Worm (Caenorhabditis elegans) whole organism, L1 larva: ENCODE data around the gene ints-6.

Experiments used
- dpl-1 ChIP-seq, 3 experiments: fragments of 150-350 bp in 2 of 3; sonication (generic microtip) in 1 of 3; optimal IDR thresholded peaks; 2 replicates each; lab custom pipeline; 2014 to 2017; ENCODE audit warnings: missing biosample characterization in 3 of 3, missing genetic modification characterization in 3 of 3, missing genetic modification reagents in 3 of 3
- egl-27 ChIP-seq, 2 experiments: fragments of 150-350 bp in 1 of 2; sonication (generic microtip); optimal IDR thresholded peaks; 3 replicates each; lab custom pipeline; 2017 to 2018; ENCODE audit warnings: missing biosample characterization in 2 of 2, missing genetic modification characterization in 2 of 2, missing genetic modification reagents in 2 of 2
- elt-2 ChIP-seq: sonication (generic microtip); optimal IDR thresholded peaks from 2 replicates; lab custom pipeline; 2016; ENCODE audit warnings: missing genetic modification characterization, mild to moderate bottlenecking, inconsistent platforms, missing compliant biosample characterization, missing genetic modification reagents
- fkh-10 ChIP-seq: sonication (generic microtip); optimal IDR thresholded peaks from 2 replicates; lab custom pipeline; 2017; ENCODE audit warnings: missing biosample characterization, missing genetic modification reagents, missing genetic modification characterization
- hpl-2 ChIP-seq: fragments of 150-350 bp; optimal IDR thresholded peaks from 2 replicates; lab custom pipeline; 2014; ENCODE audit warnings: missing biosample characterization, missing genetic modification reagents, missing genetic modification characterization
- lin-14 ChIP-seq: fragments of 200-800 bp; sonication (Bioruptor generic); optimal IDR thresholded peaks from 2 replicates; lab custom pipeline; 2018; ENCODE audit warnings: mild to moderate bottlenecking, missing genetic modification characterization, moderate library complexity, missing compliant biosample characterization
- lir-3 ChIP-seq: sonication (generic microtip); optimal IDR thresholded peaks from 2 replicates; lab custom pipeline; 2016; ENCODE audit warnings: mild to moderate bottlenecking, missing genetic modification characterization, moderate library complexity, missing compliant biosample characterization; ENCODE audit not compliant: poor library complexity
- lsy-2 ChIP-seq, 2 experiments: fragments of 150-350 bp; optimal IDR thresholded peaks; 2 replicates each; lab custom pipeline; 2014; ENCODE audit warnings: missing biosample characterization in 2 of 2, missing genetic modification characterization in 2 of 2
- mab-9 ChIP-seq: fragments of 200-800 bp; sonication (Bioruptor generic); IDR thresholded peaks from 2 replicates; pipeline ENCODE4 v1.3.6; 2022; ENCODE audit warnings: missing genetic modification reagents, missing genetic modification characterization, missing compliant biosample characterization
- nhr-28 ChIP-seq: fragments of 150-350 bp; optimal IDR thresholded peaks from 2 replicates; lab custom pipeline; 2014; ENCODE audit warnings: missing biosample characterization, missing genetic modification characterization
- snpc-4 ChIP-seq: fragments of 150-350 bp; optimal IDR thresholded peaks from 2 replicates; lab custom pipeline; 2014; ENCODE audit warnings: missing biosample characterization, missing genetic modification characterization
- sup-37 ChIP-seq: fragments of 200-800 bp; sonication (Bioruptor generic); optimal IDR thresholded peaks from 2 replicates; lab custom pipeline; 2018; ENCODE audit warnings: mild to moderate bottlenecking, missing genetic modification characterization, missing compliant biosample characterization
- zip-4 ChIP-seq: fragments of 200-800 bp; sonication (Bioruptor generic); optimal IDR thresholded peaks from 2 replicates; lab custom pipeline; 2018; ENCODE audit warnings: mild to moderate bottlenecking, missing genetic modification characterization, moderate library complexity, missing compliant biosample characterization

ce11 chrIV:8686966-8687365 is 4.6 kb upstream of the ints-6 start:
- TF ChIP-seq dpl-1 (GFP tag; optimal IDR thresholded peaks at IDR 0.05; lab: Kevin White, UChicago) (no peak), hpl-2 (no peak), nhr-28 (no peak), lin-14 (GFP tag; lab: Kevin White, UChicago) (no peak), elt-2 (tag; lab: Kevin White, UChicago) (no peak), lir-3 (tag; lab: Kevin White, UChicago) (no peak), sup-37 (no peak), egl-27 (tag; optimal IDR thresholded peaks at IDR 0.05; lab: Kevin White, UChicago) (no peak), lsy-2 (tag; optimal IDR thresholded peaks at IDR 0.05; lab: Kevin White, UChicago) (no peak), fkh-10 (no peak), snpc-4 (tag; lab: Kevin White, UChicago) (no peak), mab-9 (no peak), zip-4 (GFP tag; lab: Kevin White, UChicago) (no peak)
